Worm (Caenorhabditis elegans) whole organism, late embryonic: ENCODE results near the gene C56G2.4.
"Not testable (repeated sequence)": the region's sequence is repeated elsewhere in the genome, so short reads cannot be mapped to it uniquely, and the experiment has no call there.

Experiments used
- C08G9.2 ChIP-seq: sonication (generic microtip); optimal IDR thresholded peaks from 2 replicates; lab custom pipeline; 2016; ENCODE audit warnings: mild to moderate bottlenecking, missing genetic modification characterization, moderate library complexity, missing compliant biosample characterization
- ets-4 ChIP-seq: sonication (generic microtip); optimal IDR thresholded peaks from 2 replicates; lab custom pipeline; 2016; ENCODE audit warnings: missing genetic modification characterization, missing compliant biosample characterization
- nhr-11 ChIP-seq: fragments of 150-350 bp; optimal IDR thresholded peaks from 2 replicates; lab custom pipeline; 2014; ENCODE audit warnings: missing biosample characterization, missing genetic modification characterization
- pqm-1 ChIP-seq: sonication (generic microtip); optimal IDR thresholded peaks from 2 replicates; lab custom pipeline; 2016; ENCODE audit warnings: missing genetic modification characterization, missing compliant biosample characterization

- TF ChIP-seq ets-4; nhr-11; pqm-1 (tag; lab: Kevin White, UChicago); C08G9.2 (tag; lab: Kevin White, UChicago): not testable (repeated sequence)
These were observed 29.8 kb upstream of the C56G2.4 start for ce11 chrIII:6301685-6302084.
